Worm (Caenorhabditis elegans): ENCODE results near the gene F10C1.3.

- TF ChIP-seq fkh-10 (GFP tag; optimal IDR thresholded peaks at IDR 0.05) (no peak), ama-1 (optimal IDR thresholded peaks at IDR 0.05) (no peak), hlh-6 (tag; optimal IDR thresholded peaks at IDR 0.05) (no peak), dmd-4 (tag; optimal IDR thresholded peaks at IDR 0.05; ENCODE audit: borderline replicate concordance) (no peak), ceh-30 (tag; optimal IDR thresholded peaks at IDR 0.05) (no peak), unc-55 (GFP tag; optimal IDR thresholded peaks at IDR 0.05) (no peak), K02D7.2 (tag; optimal IDR thresholded peaks at IDR 0.05) (no peak), hlh-13 (GFP tag; optimal IDR thresholded peaks at IDR 0.05) (no peak)
Measured at ce11 chrII:5774879-5775278, 17.3 kb upstream of the F10C1.3 start.
